Fruit fly (Drosophila melanogaster) whole organism, embryonic: ENCODE measurements around the gene CG42553.

Source experiments
- Aef1 ChIP-seq: fragments of 200-800 bp; sonication (Bioruptor generic); IDR thresholded peaks from 3 replicates; pipeline ENCODE4 v1.3.6; 2022; ENCODE audit warnings: missing biosample characterization, missing genetic modification characterization
- CG10274 ChIP-seq: fragments of 200-800 bp; sonication (Bioruptor generic); optimal IDR thresholded peaks from 3 replicates; lab custom pipeline; 2017; ENCODE audit warnings: missing biosample characterization, mild to moderate bottlenecking, missing genetic modification characterization
- CG14667 ChIP-seq: fragments of 200-800 bp; sonication (Bioruptor generic); IDR thresholded peaks from 2 replicates; pipeline ENCODE4 v1.3.6; 2022; ENCODE audit warnings: missing biosample characterization, missing genetic modification characterization
- CG15514 ChIP-seq: fragments of 200-800 bp; sonication (Bioruptor generic); optimal IDR thresholded peaks from 3 replicates; lab custom pipeline; 2017; ENCODE audit warnings: missing biosample characterization, missing genetic modification characterization, mild to moderate bottlenecking, moderate library complexity, missing genetic modification reagents
- CG16779 ChIP-seq: fragments of 200-800 bp; sonication (Bioruptor generic); IDR thresholded peaks from 2 replicates; pipeline ENCODE4 v1.3.6; 2022; ENCODE audit warnings: missing biosample characterization, missing genetic modification characterization
- CG17359 ChIP-seq: fragments of 200-800 bp; sonication (Bioruptor generic); optimal IDR thresholded peaks from 3 replicates; lab custom pipeline; 2018; ENCODE audit warnings: missing biosample characterization, mild to moderate bottlenecking, missing genetic modification characterization, moderate library complexity
- CG17912 ChIP-seq: fragments of 200-800 bp; sonication (Bioruptor generic); optimal IDR thresholded peaks from 2 replicates; lab custom pipeline; 2018; ENCODE audit warnings: missing biosample characterization, mild to moderate bottlenecking, missing genetic modification characterization
- CG2678 ChIP-seq: fragments of 200-800 bp; sonication (Bioruptor generic); optimal IDR thresholded peaks from 3 replicates; lab custom pipeline; 2019; ENCODE audit warnings: missing biosample characterization, mild to moderate bottlenecking, missing genetic modification characterization, moderate library complexity
- CG6254 ChIP-seq: fragments of 200-800 bp; sonication (Bioruptor generic); optimal IDR thresholded peaks from 3 replicates; lab custom pipeline; 2017; ENCODE audit warnings: mild to moderate bottlenecking, missing biosample characterization, missing genetic modification reagents, missing genetic modification characterization
- CG6854 ChIP-seq: fragments of 200-800 bp; sonication (Bioruptor generic); optimal IDR thresholded peaks from 3 replicates; lab custom pipeline; 2017; ENCODE audit warnings: missing biosample characterization, mild to moderate bottlenecking, missing genetic modification characterization
- D19B ChIP-seq: fragments of 200-800 bp; sonication (Bioruptor generic); optimal IDR thresholded peaks from 2 replicates; lab custom pipeline; 2017; ENCODE audit warnings: missing biosample characterization, mild to moderate bottlenecking, missing genetic modification characterization
- Drgx ChIP-seq: fragments of 200-800 bp; sonication (Bioruptor generic); IDR thresholded peaks from 2 replicates; pipeline ENCODE4 v1.3.6; 2022; ENCODE audit warnings: missing biosample characterization, missing genetic modification characterization
- Ets65A ChIP-seq: fragments of 200-800 bp; sonication (Bioruptor generic); peaks from one replicate; lab custom pipeline; 2016; ENCODE audit warnings: missing biosample characterization, missing genetic modification characterization
- Gsc ChIP-seq: fragments of 200-800 bp; sonication (Bioruptor generic); IDR thresholded peaks from 2 replicates; pipeline ENCODE4 v1.3.6; 2022; ENCODE audit warnings: missing biosample characterization, missing genetic modification characterization
- H15 ChIP-seq: fragments of 200-800 bp; sonication (Bioruptor generic); IDR thresholded peaks from 3 replicates; pipeline ENCODE4 v1.3.6; 2022; ENCODE audit warnings: missing biosample characterization, missing genetic modification characterization
- HLH3B ChIP-seq: fragments of 200-800 bp; sonication (Bioruptor generic); IDR thresholded peaks from 2 replicates; pipeline ENCODE4 v1.3.6; 2022; ENCODE audit warnings: missing biosample characterization, missing genetic modification characterization
- Oaz ChIP-seq: fragments of 200-800 bp; sonication (Bioruptor generic); IDR thresholded peaks from 2 replicates; pipeline ENCODE4 v1.3.6; 2022; ENCODE audit warnings: missing biosample characterization, missing genetic modification characterization
- Sox100B ChIP-seq: fragments of 200-800 bp; sonication (Bioruptor generic); optimal IDR thresholded peaks from 3 replicates; lab custom pipeline; 2018; ENCODE audit warnings: missing biosample characterization, mild to moderate bottlenecking, missing genetic modification characterization
- Spps ChIP-seq: fragments of 200-800 bp; sonication (Bioruptor generic); optimal IDR thresholded peaks from 2 replicates; lab custom pipeline; 2018; ENCODE audit warnings: missing biosample characterization, mild to moderate bottlenecking, missing genetic modification characterization
- Sry-β ChIP-seq: fragments of 200-800 bp; sonication (Bioruptor generic); optimal IDR thresholded peaks from 2 replicates; lab custom pipeline; 2018; ENCODE audit warnings: missing biosample characterization, mild to moderate bottlenecking, missing genetic modification characterization, moderate library complexity
- Trl ChIP-seq, 3 experiments: fragments of >200 bp in 2 of 3; fragments of 200-800 bp in 1 of 3; sonication (Bioruptor generic) in 1 of 3; optimal IDR thresholded peaks; 2 replicates in 1 of 3; 3 replicates in 2 of 3; lab custom pipeline; 2016 to 2017; ENCODE audit warnings: missing biosample characterization in 1 of 3, missing genetic modification characterization in 1 of 3
- Usf ChIP-seq: fragments of 200-800 bp; sonication (Bioruptor generic); optimal IDR thresholded peaks from 2 replicates; lab custom pipeline; 2017; ENCODE audit warnings: missing genotype, missing biosample characterization, missing genetic modification characterization
- Xbp1 ChIP-seq: fragments of 200-800 bp; sonication (Bioruptor generic); optimal IDR thresholded peaks from 3 replicates; lab custom pipeline; 2016; ENCODE audit warnings: missing biosample characterization, mild to moderate bottlenecking, missing genetic modification characterization
- ac ChIP-seq: fragments of 200-800 bp; sonication (Bioruptor generic); optimal IDR thresholded peaks from 3 replicates; lab custom pipeline; 2017; ENCODE audit warnings: missing biosample characterization, mild to moderate bottlenecking, missing genetic modification characterization
- ara ChIP-seq: fragments of 200-800 bp; sonication (Bioruptor generic); IDR thresholded peaks from 2 replicates; pipeline ENCODE4 v1.3.6; 2022; ENCODE audit warnings: missing biosample characterization, missing genetic modification characterization
- ems ChIP-seq: fragments of 200-800 bp; sonication (Bioruptor generic); optimal IDR thresholded peaks from 3 replicates; lab custom pipeline; 2016; ENCODE audit warnings: missing biosample characterization, missing genetic modification characterization
- gem ChIP-seq: fragments of 200-800 bp; sonication (Bioruptor generic); optimal IDR thresholded peaks from 2 replicates; lab custom pipeline; 2019; ENCODE audit warnings: missing biosample characterization, mild to moderate bottlenecking, missing genetic modification characterization, moderate library complexity
- nerfin-1 ChIP-seq: fragments of 200-800 bp; sonication (Bioruptor generic); optimal IDR thresholded peaks from 3 replicates; lab custom pipeline; 2019; ENCODE audit warnings: missing biosample characterization, mild to moderate bottlenecking, missing genetic modification characterization, moderate library complexity
- nerfin-2 ChIP-seq: fragments of 200-800 bp; sonication (Bioruptor generic); IDR thresholded peaks from 2 replicates; pipeline ENCODE4 v1.3.6; 2022; ENCODE audit warnings: missing biosample characterization, missing genetic modification characterization; ENCODE audit not compliant: partially characterized antibody
- org-1 ChIP-seq: fragments of 200-800 bp; sonication (Bioruptor generic); optimal IDR thresholded peaks from 2 replicates; lab custom pipeline; 2017; ENCODE audit warnings: missing biosample characterization, missing genetic modification characterization
- otp ChIP-seq: fragments of 200-800 bp; sonication (Bioruptor generic); IDR thresholded peaks from 3 replicates; pipeline ENCODE4, ENCODE4 v1.3.6; 2022; ENCODE audit warnings: missing biosample characterization, missing genetic modification characterization
- prd ChIP-seq, 3 experiments: fragments of >200 bp in 2 of 3; fragments of 200-800 bp in 1 of 3; sonication (Bioruptor generic) in 1 of 3; optimal IDR thresholded peaks in 2 of 3; IDR thresholded peaks in 1 of 3; 2 replicates in 2 of 3; 3 replicates in 1 of 3; pipeline versions ENCODE4 v1.3.6 to Lab custom; 2017 to 2022; ENCODE audit warnings: missing biosample characterization in 1 of 3, missing genetic modification characterization in 1 of 3
- salm ChIP-seq: fragments of 200-800 bp; sonication (Bioruptor generic); optimal IDR thresholded peaks from 2 replicates; lab custom pipeline; 2018; ENCODE audit warnings: missing biosample characterization, mild to moderate bottlenecking, missing genetic modification characterization
- sc ChIP-seq, 3 experiments: fragments of >200 bp in 2 of 3; fragments of 200-800 bp in 1 of 3; sonication (Bioruptor generic) in 1 of 3; optimal IDR thresholded peaks; 2 replicates in 2 of 3; 3 replicates in 1 of 3; lab custom pipeline; 2017; ENCODE audit warnings: mild to moderate bottlenecking in 1 of 3, missing biosample characterization in 1 of 3, missing genetic modification characterization in 1 of 3, missing genetic modification reagents in 1 of 3
- toy ChIP-seq: fragments of 200-800 bp; sonication (Bioruptor generic); IDR thresholded peaks from 2 replicates; pipeline ENCODE4 v1.3.6; 2022; ENCODE audit warnings: missing biosample characterization, missing genetic modification characterization
- wek ChIP-seq: fragments of 200-800 bp; sonication (Bioruptor generic); optimal IDR thresholded peaks from 3 replicates; lab custom pipeline; 2018; ENCODE audit warnings: missing biosample characterization, mild to moderate bottlenecking, missing genetic modification characterization, moderate library complexity

Gene CG42553

DNA sequence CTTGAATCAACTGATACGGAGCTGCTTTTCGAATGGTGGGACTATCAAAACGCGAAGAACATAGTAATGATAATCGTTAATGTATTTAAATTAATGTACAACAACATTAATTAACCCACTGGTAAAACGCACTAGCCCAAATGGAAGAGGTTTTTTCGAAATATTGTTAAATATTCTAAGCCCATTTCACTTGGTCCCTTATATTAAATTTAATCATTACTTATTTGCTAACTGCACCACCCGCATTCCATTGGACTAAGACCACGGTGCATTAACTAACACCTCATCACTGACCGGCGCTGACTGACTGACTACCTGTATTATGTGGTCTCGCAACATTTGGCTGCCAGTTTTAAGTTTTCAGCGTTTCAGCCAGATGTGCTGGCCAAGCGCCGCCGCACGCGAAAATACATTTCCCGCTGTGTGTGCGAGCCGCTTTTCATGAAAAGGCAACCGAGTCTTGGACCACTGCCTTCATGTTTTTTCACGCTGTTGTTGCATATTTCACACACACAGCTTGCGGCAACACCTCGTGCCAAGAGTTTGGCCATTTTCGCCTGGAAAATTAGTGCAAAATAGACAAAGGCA lies 40.1 kb upstream of the CG42553 start (continued):
- TF ChIP-seq otp (GFP tag; lab: Robert Waterston, UW), result 0 out of 3 replicates have a peak, but pooled peaks have one; percentile 28
- TF ChIP-seq ems (GFP tag; lab: Kevin White, UChicago), result no peak
- no peak for TF ChIP-seq CG6854 (GFP tag; lab: Kevin White, UChicago)
- TF ChIP-seq Sox100B (GFP tag; lab: Kevin White, UChicago), result peak; percentile 0
- peak; percentile 11 for TF ChIP-seq CG17359
- TF ChIP-seq gem (tag; lab: Kevin White, UChicago), result peak; percentile 39
- TF ChIP-seq prd (optimal IDR thresholded peaks at IDR 0.05; lab: Kevin White, UChicago), result no peak
- peak; percentile 8; the same call in 1 of the 3 replicates for TF ChIP-seq prd (GFP tag; IDR thresholded peaks at IDR 0.05; lab: Robert Waterston, UW)
- TF ChIP-seq org-1 (GFP tag; lab: Kevin White, UChicago), result no peak
- 0 out of 2 replicates have a peak, but pooled peaks have one; percentile 30 for TF ChIP-seq HLH3B (GFP tag; lab: Robert Waterston, UW)
- no peak for TF ChIP-seq CG15514 (GFP tag; lab: Kevin White, UChicago)
- TF ChIP-seq nerfin-1 (tag; lab: Kevin White, UChicago), result no peak
- TF ChIP-seq Oaz, result 0 out of 2 replicates have a peak, but pooled peaks have one; percentile 15
- no peak for TF ChIP-seq wek (GFP tag; lab: Kevin White, UChicago)
- 0 out of 2 replicates have a peak, but pooled peaks have one; percentile 14 for TF ChIP-seq nerfin-2 (GFP tag; lab: Robert Waterston, UW)
- TF ChIP-seq H15, result no peak
- peak; percentile 45; the same call in 1 of the 2 replicates for TF ChIP-seq Drgx
- no peak for TF ChIP-seq Aef1 (GFP tag; lab: Robert Waterston, UW)
- peak; percentile 13 for TF ChIP-seq CG2678 (tag; lab: Kevin White, UChicago)

DNA sequence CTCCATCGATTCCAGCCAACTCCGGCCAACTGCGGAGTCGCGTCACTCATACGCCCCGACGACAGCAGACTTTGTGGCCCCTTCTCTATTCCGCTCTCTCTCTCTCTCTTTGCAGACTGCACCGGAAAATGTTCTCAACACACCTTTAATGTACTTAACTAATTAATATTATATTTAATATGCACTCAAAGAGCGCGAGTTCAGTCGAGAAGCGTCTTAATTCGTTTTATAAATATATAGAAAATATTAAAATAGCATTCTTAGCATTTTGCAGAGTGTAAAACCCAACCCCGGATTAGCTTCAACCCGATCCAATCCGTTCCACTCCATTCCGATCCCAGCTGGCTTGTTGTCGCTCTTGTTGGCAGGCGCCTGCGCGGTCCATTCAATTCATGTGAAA lies 39.4 kb upstream of the CG42553 start:
- peak; percentile 2 for TF ChIP-seq Ets65A
- no peak for TF ChIP-seq D19B (GFP tag; lab: Kevin White, UChicago)
- TF ChIP-seq Spps (tag; lab: Kevin White, UChicago), result no peak
- peak; percentile 3 for TF ChIP-seq CG6254
- TF ChIP-seq Trl (optimal IDR thresholded peaks at IDR 0.05; lab: Kevin White, UChicago), result peak in 1 of 2 experiments; percentile 6
- TF ChIP-seq Trl (GFP tag; optimal IDR thresholded peaks at IDR 0.05; lab: Kevin White, UChicago), result no peak
- TF ChIP-seq sc (optimal IDR thresholded peaks at IDR 0.05; lab: Kevin White, UChicago), result no peak
- no peak for TF ChIP-seq sc (GFP tag; optimal IDR thresholded peaks at IDR 0.05; lab: Kevin White, UChicago)
- peak; percentile 58 for TF ChIP-seq Drgx
- no peak for TF ChIP-seq ara (GFP tag; lab: Robert Waterston, UW)
- no peak for TF ChIP-seq org-1 (GFP tag; lab: Kevin White, UChicago)
- no peak for TF ChIP-seq CG16779 (GFP tag; lab: Robert Waterston, UW)
- no peak for TF ChIP-seq Gsc
- TF ChIP-seq ac (GFP tag; lab: Kevin White, UChicago), result no peak
- TF ChIP-seq salm (tag; lab: Kevin White, UChicago), result no peak
- no peak for TF ChIP-seq CG10274 (GFP tag; lab: Kevin White, UChicago)
- no peak for TF ChIP-seq Usf (GFP tag; lab: Kevin White, UChicago)
- no peak for TF ChIP-seq CG14667 (GFP tag; lab: Robert Waterston, UW)
- TF ChIP-seq Sry-β (GFP tag; lab: Kevin White, UChicago), result no peak
- no peak for TF ChIP-seq CG17912 (GFP tag; lab: Kevin White, UChicago)
- TF ChIP-seq Xbp1 (GFP tag; lab: Kevin White, UChicago), result no peak
- no peak for TF ChIP-seq toy (GFP tag; lab: Robert Waterston, UW)
